Fruit fly (Drosophila melanogaster) whole organism, prepupa: Measurements from ENCODE around the gene btl.

Experiments used
- CG31627 ChIP-seq: fragments of 200-800 bp; sonication (Bioruptor generic); optimal IDR thresholded peaks from 3 replicates; lab custom pipeline; 2016; ENCODE audit warnings: missing biosample characterization, missing genetic modification characterization
- CG3919 ChIP-seq: fragments of 200-800 bp; sonication (Bioruptor generic); optimal IDR thresholded peaks from 3 replicates; lab custom pipeline; 2016; ENCODE audit warnings: missing biosample characterization, missing genetic modification characterization
- Eip75B ChIP-seq: fragments of 200-800 bp; sonication (Bioruptor generic); optimal IDR thresholded peaks from 3 replicates; lab custom pipeline; 2016; ENCODE audit warnings: missing biosample characterization, missing genetic modification characterization
- Lpt ChIP-seq: fragments of 200-800 bp; sonication (Bioruptor generic); optimal IDR thresholded peaks from 3 replicates; lab custom pipeline; 2016; ENCODE audit warnings: missing biosample characterization, missing genetic modification characterization
- achi ChIP-seq: fragments of 200-800 bp; sonication (Bioruptor generic); optimal IDR thresholded peaks from 3 replicates; lab custom pipeline; 2016; ENCODE audit warnings: missing biosample characterization, missing genetic modification characterization
- fd85E ChIP-seq: fragments of 200-800 bp; sonication (Bioruptor generic); optimal IDR thresholded peaks from 3 replicates; lab custom pipeline; 2016; ENCODE audit warnings: missing biosample characterization, missing genetic modification characterization

dm6 chr3L:14049620-14050253, 25.8 kb upstream of the btl start, which contains the start of gene Neurl4:
- TF ChIP-seq Lpt (GFP tag; lab: Kevin White, UChicago) (no peak), CG3919 (GFP tag; lab: Kevin White, UChicago) (no peak), achi (no peak), CG31627 (GFP tag; lab: Kevin White, UChicago) (peak; percentile 87), fd85E (GFP tag; lab: Kevin White, UChicago) (no peak), Eip75B (GFP tag; lab: Kevin White, UChicago) (no peak)
